Fruit fly (Drosophila melanogaster) whole organism, pupa: ENCODE results near the gene Chpf.

Experiments used
- CG10348 ChIP-seq: fragments of 200-800 bp; sonication (Bioruptor generic); IDR thresholded peaks from 2 replicates; pipeline ENCODE4 v1.3.6; 2022; ENCODE audit warnings: missing biosample characterization, missing genetic modification characterization
- CG12605 ChIP-seq: fragments of 200-800 bp; sonication (Bioruptor generic); IDR thresholded peaks from 2 replicates; pipeline ENCODE4 v1.3.6; 2022; ENCODE audit warnings: missing biosample characterization, missing genetic modification characterization
- CG13204 ChIP-seq: fragments of 200-800 bp; sonication (Bioruptor generic); optimal IDR thresholded peaks from 2 replicates; lab custom pipeline; 2018; ENCODE audit warnings: missing biosample characterization, mild to moderate bottlenecking, missing genetic modification characterization, moderate library complexity
- CG14655 ChIP-seq: fragments of 200-800 bp; sonication (Bioruptor generic); optimal IDR thresholded peaks from 3 replicates; lab custom pipeline; 2017; ENCODE audit warnings: mild to moderate bottlenecking, missing biosample characterization, missing genetic modification reagents, missing genetic modification characterization
- CG15710 ChIP-seq: fragments of 200-800 bp; sonication (Bioruptor generic); optimal IDR thresholded peaks from 2 replicates; lab custom pipeline; 2018; ENCODE audit warnings: missing biosample characterization, mild to moderate bottlenecking, missing genetic modification characterization, moderate library complexity
- CG17806 ChIP-seq: fragments of 200-800 bp; sonication (Bioruptor generic); optimal IDR thresholded peaks from 2 replicates; lab custom pipeline; 2018; ENCODE audit warnings: missing biosample characterization, mild to moderate bottlenecking, missing genetic modification characterization, moderate library complexity
- CG32121 ChIP-seq: fragments of 200-800 bp; sonication (Bioruptor generic); IDR thresholded peaks from 2 replicates; pipeline ENCODE4 v1.3.6; 2022; ENCODE audit warnings: missing biosample characterization, missing genetic modification characterization
- CG34367 ChIP-seq: fragments of 200-800 bp; sonication (Bioruptor generic); optimal IDR thresholded peaks from 2 replicates; lab custom pipeline; 2018; ENCODE audit warnings: missing biosample characterization, mild to moderate bottlenecking, missing genetic modification characterization
- CG4496 ChIP-seq: fragments of 200-800 bp; sonication (Bioruptor generic); IDR thresholded peaks from 3 replicates; pipeline ENCODE4 v1.3.6; 2022; ENCODE audit warnings: missing biosample characterization, missing genetic modification characterization
- CG8159 ChIP-seq: fragments of 200-800 bp; sonication (Bioruptor generic); optimal IDR thresholded peaks from 3 replicates; lab custom pipeline; 2018; ENCODE audit warnings: missing biosample characterization, mild to moderate bottlenecking, missing genetic modification characterization, moderate library complexity
- CG8301 ChIP-seq: fragments of 200-800 bp; sonication (Bioruptor generic); optimal IDR thresholded peaks from 2 replicates; lab custom pipeline; 2018; ENCODE audit warnings: missing biosample characterization, mild to moderate bottlenecking, missing genetic modification characterization
- CG9948 ChIP-seq: fragments of 200-800 bp; sonication (Bioruptor generic); optimal IDR thresholded peaks from 2 replicates; lab custom pipeline; 2018; ENCODE audit warnings: missing biosample characterization, mild to moderate bottlenecking, missing genetic modification characterization, moderate library complexity
- D1 ChIP-seq: fragments of 200-800 bp; sonication (Bioruptor generic); optimal IDR thresholded peaks from 2 replicates; lab custom pipeline; 2018; ENCODE audit warnings: missing biosample characterization, mild to moderate bottlenecking, missing genetic modification characterization, moderate library complexity
- EcR ChIP-seq: fragments of 200-800 bp; sonication (Bioruptor generic); optimal IDR thresholded peaks from 3 replicates; lab custom pipeline; 2019; ENCODE audit warnings: missing biosample characterization, missing genetic modification characterization, mild to moderate bottlenecking, moderate library complexity, missing genetic modification reagents
- Ets98B ChIP-seq: fragments of 200-800 bp; sonication (Bioruptor generic); IDR thresholded peaks from 2 replicates; pipeline ENCODE4 v1.3.6; 2022; ENCODE audit warnings: missing biosample characterization, missing genetic modification characterization
- Pif1A ChIP-seq: fragments of 200-800 bp; sonication (Bioruptor generic); optimal IDR thresholded peaks from 3 replicates; lab custom pipeline; 2016; ENCODE audit warnings: missing biosample characterization, missing genetic modification characterization
- Pif1B ChIP-seq: fragments of 200-800 bp; sonication (Bioruptor generic); optimal IDR thresholded peaks from 3 replicates; lab custom pipeline; 2016; ENCODE audit warnings: missing biosample characterization, missing genetic modification characterization
- Snoo ChIP-seq: fragments of 200-800 bp; sonication (Bioruptor generic); optimal IDR thresholded peaks from 3 replicates; lab custom pipeline; 2017; ENCODE audit warnings: missing biosample characterization, mild to moderate bottlenecking, missing genetic modification characterization, inconsistent platforms
- fd96Ca ChIP-seq: fragments of 200-800 bp; sonication (Bioruptor generic); IDR thresholded peaks from 3 replicates; pipeline ENCODE4 v1.3.6; 2022; ENCODE audit warnings: missing biosample characterization, missing genetic modification characterization
- gl ChIP-seq: fragments of 200-800 bp; sonication (Bioruptor generic); optimal IDR thresholded peaks from 2 replicates; lab custom pipeline; 2018; ENCODE audit warnings: missing biosample characterization, mild to moderate bottlenecking, missing genetic modification characterization
- rn ChIP-seq: fragments of 200-800 bp; sonication (Bioruptor generic); IDR thresholded peaks from 2 replicates; pipeline ENCODE4 v1.3.6; 2022; ENCODE audit warnings: missing biosample characterization, missing genetic modification characterization

Gene Chpf

dm6 chrX:13125559-13125958 lies 13.3 kb upstream of the Chpf start:
- TF ChIP-seq CG9948 (tag; lab: Kevin White, UChicago) = no peak

dm6 chrX:13116438-13117243 lies 4.4 kb upstream of the Chpf start:
- TF ChIP-seq CG32121 (GFP tag; lab: Robert Waterston, UW) (no peak), CG8301 (tag; lab: Kevin White, UChicago) (peak; percentile 10), CG4496 (GFP tag; lab: Robert Waterston, UW) (no peak), rn (GFP tag; lab: Robert Waterston, UW) (no peak), CG15710 (peak; percentile 32), CG14655 (peak; percentile 50), CG17806 (tag; lab: Kevin White, UChicago) (peak; percentile 11), Pif1B (peak; percentile 45), gl (peak; percentile 79), Snoo (tag; lab: Kevin White, UChicago) (peak; percentile 40), EcR (GFP tag; lab: Kevin White, UChicago) (peak; percentile 19), CG10348 (no peak), D1 (no peak), Pif1A (GFP tag; lab: Kevin White, UChicago) (peak; percentile 46), fd96Ca (GFP tag; lab: Robert Waterston, UW) (no peak), CG13204 (GFP tag; lab: Kevin White, UChicago) (peak; percentile 66), CG9948 (tag; lab: Kevin White, UChicago) (no peak), CG34367 (peak; percentile 51), Ets98B (GFP tag; lab: Robert Waterston, UW) (no peak), CG12605 (GFP tag; lab: Robert Waterston, UW) (peak; percentile 59; the same call in 1 of the 2 replicates), CG8159 (tag; lab: Kevin White, UChicago) (peak; percentile 32)

- TF ChIP-seq gl (no peak), Pif1A (GFP tag; lab: Kevin White, UChicago) (peak; percentile 14), CG12605 (GFP tag; lab: Robert Waterston, UW) (peak; percentile 46; the same call in 1 of the 2 replicates), rn (GFP tag; lab: Robert Waterston, UW) (no peak), fd96Ca (GFP tag; lab: Robert Waterston, UW) (peak; percentile 56; the same call in 2 of the 3 replicates), D1 (no peak), CG13204 (GFP tag; lab: Kevin White, UChicago) (peak; percentile 60), CG4496 (GFP tag; lab: Robert Waterston, UW) (peak; percentile 68), Snoo (tag; lab: Kevin White, UChicago) (no peak), CG32121 (GFP tag; lab: Robert Waterston, UW) (0 out of 2 replicates have a peak, but pooled peaks have one; percentile 17), EcR (GFP tag; lab: Kevin White, UChicago) (no peak), Ets98B (GFP tag; lab: Robert Waterston, UW) (peak; percentile 49), CG15710 (peak; percentile 12)
- TF ChIP-seq, all 21 proteins: peak for 8
Measured at dm6 chrX:13114861-13115260, 2.6 kb upstream of the Chpf start, which contains the start of gene CG42237. CG42237 (plus strand) TSS chrX:13115131.

- TF ChIP-seq D1 (no peak), CG4496 (GFP tag; lab: Robert Waterston, UW) (peak; percentile 32; the same call in 1 of the 3 replicates), EcR (GFP tag; lab: Kevin White, UChicago) (no peak), fd96Ca (GFP tag; lab: Robert Waterston, UW) (0 out of 3 replicates have a peak, but pooled peaks have one; percentile 26)
Measured at dm6 chrX:13113863-13114407, 1.7 kb upstream of the Chpf start.

- no peak for TF ChIP-seq CG8159 (tag; lab: Kevin White, UChicago)
- peak; percentile 26 for TF ChIP-seq CG8301 (tag; lab: Kevin White, UChicago)
- no peak for TF ChIP-seq CG32121 (GFP tag; lab: Robert Waterston, UW)
- TF ChIP-seq CG14655 = peak; percentile 3
- peak; percentile 56; the same call in 1 of the 2 replicates for TF ChIP-seq CG12605 (GFP tag; lab: Robert Waterston, UW)
- peak; percentile 47 for TF ChIP-seq EcR (GFP tag; lab: Kevin White, UChicago)
- TF ChIP-seq gl = no peak
- TF ChIP-seq CG13204 (GFP tag; lab: Kevin White, UChicago) = peak; percentile 52
Measured at dm6 chrX:13111832-13112231, 430 bp downstream of the Chpf start.

- no peak for TF ChIP-seq Ets98B (GFP tag; lab: Robert Waterston, UW)
- peak; percentile 11; the same call in 1 of the 2 replicates for TF ChIP-seq CG32121 (GFP tag; lab: Robert Waterston, UW)
- TF ChIP-seq, all 21 proteins: peak for 1
Measured at dm6 chrX:13109583-13110126, 2.6 kb downstream of the Chpf start.
